Worm (Caenorhabditis elegans): ENCODE results near the gene srg-33.

srg-33 gene

ce11 chrV:8247311-8248105 lies 44.4 kb upstream of the srg-33 start (continued):
- TF ChIP-seq efl-1 (GFP tag; optimal IDR thresholded peaks at IDR 0.05) = peak; percentile 17
- TF ChIP-seq athp-1 (tag; optimal IDR thresholded peaks at IDR 0.05) = no peak
- no peak for TF ChIP-seq B0019.2 (GFP tag; conservative IDR thresholded peaks at IDR 0.05)
- no peak for TF ChIP-seq C06A6.2 (GFP tag; conservative IDR thresholded peaks at IDR 0.05)
- TF ChIP-seq nhr-179 (tag; optimal IDR thresholded peaks at IDR 0.05) = no peak
- no peak for TF ChIP-seq F39B2.1 (GFP tag; IDR thresholded peaks at IDR 0.05)
- no peak for TF ChIP-seq mel-28 (tag; optimal IDR thresholded peaks at IDR 0.05; ENCODE audit: borderline replicate concordance)
- peak; percentile 29 for TF ChIP-seq mes-4 (tag; optimal IDR thresholded peaks at IDR 0.05)
- TF ChIP-seq madf-3 (GFP tag; IDR thresholded peaks at IDR 0.05) = no peak
- TF ChIP-seq let-607 (tag; optimal IDR thresholded peaks at IDR 0.05) = no peak
- 0 out of 2 replicates have a peak, but pooled peaks have one; percentile 34 for TF ChIP-seq egl-44 (GFP tag; IDR thresholded peaks at IDR 0.05)
- TF ChIP-seq Y67H2A.10 (GFP tag; conservative IDR thresholded peaks at IDR 0.05) = no peak
- TF ChIP-seq dpl-1 (GFP tag; optimal IDR thresholded peaks at IDR 0.05) = no peak
- peak; percentile 77 for TF ChIP-seq Y56A3A.18 (GFP tag; IDR thresholded peaks at IDR 0.05)
- peak in 1 of 2 experiments; percentile 17 for TF ChIP-seq rec-8 (tag; optimal IDR thresholded peaks at IDR 0.05)
- TF ChIP-seq nhr-80 (tag; optimal IDR thresholded peaks at IDR 0.05) = peak; percentile 16
- TF ChIP-seq mcd-1 (GFP tag; IDR thresholded peaks at IDR 0.05) = peak; percentile 75
- TF ChIP-seq lir-1 (GFP tag; conservative IDR thresholded peaks at IDR 0.05) = 0 out of 2 replicates have a peak, but pooled peaks have one; percentile 14
- TF ChIP-seq Y79H2A.3 (GFP tag; conservative IDR thresholded peaks at IDR 0.05) = no peak
- peak; percentile 94 for TF ChIP-seq ama-1 (optimal IDR thresholded peaks at IDR 0.05)
- TF ChIP-seq ama-1 (GFP tag; optimal IDR thresholded peaks at IDR 0.05) = peak in 1 of 2 experiments; percentile 72
- TF ChIP-seq madf-10 (tag; optimal IDR thresholded peaks at IDR 0.05) = peak; percentile 39
- TF ChIP-seq T07F8.4 (tag; optimal IDR thresholded peaks at IDR 0.05) = no peak
- TF ChIP-seq F49E8.2 (tag; optimal IDR thresholded peaks at IDR 0.05; ENCODE audit: insufficient read depth) = peak; percentile 96
- no peak for TF ChIP-seq egrh-3 (GFP tag; IDR thresholded peaks at IDR 0.05)
- TF ChIP-seq lin-54 (GFP tag; optimal IDR thresholded peaks at IDR 0.05) = no peak
- peak in 2 of 3 experiments; percentile 42 to 47 for TF ChIP-seq lin-35 (GFP tag; optimal IDR thresholded peaks at IDR 0.05)
- no peak for TF ChIP-seq dpff-1 (tag; optimal IDR thresholded peaks at IDR 0.05)
- TF ChIP-seq bed-2 (GFP tag; IDR thresholded peaks at IDR 0.05) = no peak
- peak; percentile 90 for TF ChIP-seq hrde-1 (tag; optimal IDR thresholded peaks at IDR 0.05; ENCODE audit: borderline replicate concordance)
- no peak for TF ChIP-seq F55B11.4 (tag; optimal IDR thresholded peaks at IDR 0.05; ENCODE audit: borderline replicate concordance, insufficient read depth)
- TF ChIP-seq ztf-26 (tag; optimal IDR thresholded peaks at IDR 0.05) = peak; percentile 16

- TF ChIP-seq ekl-4 (GFP tag; IDR thresholded peaks at IDR 0.05) = no peak
- TF ChIP-seq snpc-1.1 (tag; optimal IDR thresholded peaks at IDR 0.05; ENCODE audit: insufficient read depth) = no peak
- TF ChIP-seq ets-4 (GFP tag; optimal IDR thresholded peaks at IDR 0.05) = no peak
- TF ChIP-seq lin-26 (GFP tag; IDR thresholded peaks at IDR 0.05) = no peak
- no peak for TF ChIP-seq nhr-90 (tag; optimal IDR thresholded peaks at IDR 0.05)
- no peak for TF ChIP-seq nhr-179 (tag; optimal IDR thresholded peaks at IDR 0.05)
- TF ChIP-seq ceh-40 (GFP tag; IDR thresholded peaks at IDR 0.05) = no peak
- TF ChIP-seq F52B5.7 (tag; optimal IDR thresholded peaks at IDR 0.05) = no peak
- no peak for TF ChIP-seq ztf-26 (tag; optimal IDR thresholded peaks at IDR 0.05)
- no peak for TF ChIP-seq Y79H2A.3 (GFP tag; conservative IDR thresholded peaks at IDR 0.05)
- TF ChIP-seq bed-1 (GFP tag; IDR thresholded peaks at IDR 0.05) = no peak
- TF ChIP-seq let-526 (GFP tag; IDR thresholded peaks at IDR 0.05) = no peak
- no peak for TF ChIP-seq ztf-28 (GFP tag; IDR thresholded peaks at IDR 0.05)
- no peak for TF ChIP-seq lir-1 (GFP tag; conservative IDR thresholded peaks at IDR 0.05)
- no peak for TF ChIP-seq madf-10 (tag; optimal IDR thresholded peaks at IDR 0.05)
- no peak for TF ChIP-seq F37B4.10 (GFP tag; IDR thresholded peaks at IDR 0.05)
- no peak for TF ChIP-seq sptf-2 (GFP tag; optimal IDR thresholded peaks at IDR 0.05)
These were observed 41.7 kb upstream of the srg-33 start, which contains the start of gene C16D9.6 for ce11 chrV:8250208-8250607. Gene C16D9.6, minus strand, starts transcription at chrV:8250308.
